Worm (Caenorhabditis elegans) whole organism, dauer: ENCODE data around the gene srg-1.

Experiments
- unc-62 ChIP-seq: sonication (generic microtip); optimal IDR thresholded peaks from 2 replicates; lab custom pipeline; 2017; ENCODE audit warnings: missing biosample characterization, missing genetic modification reagents, missing genetic modification characterization

The srg-1 gene

DNA sequence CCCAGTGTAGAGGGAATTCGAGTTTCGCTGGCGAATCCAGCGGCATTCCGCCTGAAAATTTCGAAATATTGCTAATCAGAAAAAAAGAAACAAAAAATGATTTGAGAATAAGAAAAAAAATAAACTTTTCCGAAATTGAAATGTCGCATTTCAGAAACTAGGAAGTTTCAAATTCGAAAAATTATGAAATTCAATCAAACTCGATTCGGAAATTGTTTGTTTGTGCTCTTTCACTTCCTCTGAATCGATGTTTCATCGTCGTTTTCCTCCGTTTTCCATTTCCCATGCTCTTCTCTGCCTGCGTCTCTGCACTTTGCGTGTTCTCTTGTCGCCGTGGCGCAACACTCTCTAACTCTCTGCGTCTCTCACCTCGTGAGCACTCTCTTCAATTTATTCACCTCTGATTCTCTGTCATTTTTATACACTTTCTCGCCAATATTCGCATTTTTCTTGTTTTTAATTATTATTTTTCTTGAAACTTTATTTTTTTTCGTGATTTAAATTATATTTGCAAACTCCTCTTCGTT, 20.2 kb upstream of the srg-1 start, which contains the start of gene C18F10.7:
C18F10.7 (minus strand) TSS at position 51 of the 527 bp plus-strand sequence.
- no peak for TF ChIP-seq unc-62 (GFP tag; lab: Kevin White, UChicago)

ce11 chrIII:6272868-6273267, 14.7 kb upstream of the srg-1 start, which contains the start of gene C18F10.2:
Gene C18F10.2, plus strand, starts transcription at chrIII:6273168.
- TF ChIP-seq unc-62 (GFP tag; lab: Kevin White, UChicago): no peak

- TF ChIP-seq unc-62 (GFP tag; lab: Kevin White, UChicago): no peak
These were observed 12.1 kb upstream of the srg-1 start, which contains the start of gene srg-3 for ce11 chrIII:6270277-6270676. Gene srg-3, minus strand, starts transcription at chrIII:6270377.

DNA sequence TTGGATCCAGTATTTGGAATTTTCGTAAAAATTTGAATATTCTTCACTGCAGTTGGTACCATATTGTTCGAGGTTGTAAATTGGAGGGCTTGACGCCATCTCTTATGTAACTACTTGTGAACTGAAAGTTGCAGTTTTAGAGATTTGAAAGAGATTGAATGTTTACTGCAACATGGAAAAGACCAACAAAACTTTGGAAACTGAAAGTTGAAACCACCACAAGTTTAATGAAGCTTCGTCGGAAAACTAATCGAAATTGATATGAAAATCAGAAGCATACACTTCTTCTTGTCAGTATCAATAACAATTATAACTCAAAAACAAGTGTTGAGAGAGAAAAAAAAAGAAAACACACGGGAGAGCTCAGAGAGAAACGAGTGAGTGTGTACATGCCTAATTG, 9.9 kb upstream of the srg-1 start, which contains the start of gene srg-7:
srg-7 (minus strand) TSS at position 101 of the 400 bp plus-strand sequence.
- no peak for TF ChIP-seq unc-62 (GFP tag; lab: Kevin White, UChicago)

ce11 chrIII:6265911-6266310, 7.7 kb upstream of the srg-1 start, which contains the start of gene srg-6:
Gene srg-6, minus strand, starts transcription at chrIII:6266011.
- no peak for TF ChIP-seq unc-62 (GFP tag; lab: Kevin White, UChicago)

DNA sequence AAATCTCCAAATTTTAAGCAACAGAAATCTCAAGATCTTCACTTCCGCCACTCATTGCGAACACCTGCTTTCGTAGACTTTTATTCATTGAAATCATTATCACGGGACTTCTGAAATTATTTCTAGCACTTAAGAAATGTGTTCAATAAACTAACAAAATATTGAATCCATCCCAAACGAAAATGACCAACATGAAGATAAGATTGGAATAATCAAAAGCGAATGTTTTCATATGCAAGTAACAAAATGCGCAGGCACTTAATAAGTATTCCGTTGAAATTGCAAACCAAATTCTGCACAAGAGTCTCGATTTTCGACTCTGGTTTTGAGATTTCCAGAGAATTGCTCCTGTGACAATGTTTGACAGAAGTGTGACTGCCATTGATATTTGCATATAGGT, 6.3 kb upstream of the srg-1 start, which contains the start of gene srg-5:
srg-5 (minus strand) TSS at position 101 of the 400 bp plus-strand sequence.
- no peak for TF ChIP-seq unc-62 (GFP tag; lab: Kevin White, UChicago)

ce11 chrIII:6261985-6262384, 3.8 kb upstream of the srg-1 start, which contains the start of gene srg-4:
Gene srg-4, minus strand, starts transcription at chrIII:6262085.
- no peak for TF ChIP-seq unc-62 (GFP tag; lab: Kevin White, UChicago)

ce11 chrIII:6260115-6260514, 2.0 kb upstream of the srg-1 start, which contains the start of gene srg-2:
Gene srg-2, minus strand, starts transcription at chrIII:6260215.
- no peak for TF ChIP-seq unc-62 (GFP tag; lab: Kevin White, UChicago)

ce11 chrIII:6256675-6257074, 1.5 kb downstream of the srg-1 start, which contains the start of gene srg-9:
Gene srg-9, minus strand, starts transcription at chrIII:6256775.
- TF ChIP-seq unc-62 (GFP tag; lab: Kevin White, UChicago): no peak

- no peak for TF ChIP-seq unc-62 (GFP tag; lab: Kevin White, UChicago)
These were observed 3.4 kb downstream of the srg-1 start, which contains the start of gene srg-8 for ce11 chrIII:6254737-6255136. Gene srg-8, minus strand, starts transcription at chrIII:6254837.

DNA sequence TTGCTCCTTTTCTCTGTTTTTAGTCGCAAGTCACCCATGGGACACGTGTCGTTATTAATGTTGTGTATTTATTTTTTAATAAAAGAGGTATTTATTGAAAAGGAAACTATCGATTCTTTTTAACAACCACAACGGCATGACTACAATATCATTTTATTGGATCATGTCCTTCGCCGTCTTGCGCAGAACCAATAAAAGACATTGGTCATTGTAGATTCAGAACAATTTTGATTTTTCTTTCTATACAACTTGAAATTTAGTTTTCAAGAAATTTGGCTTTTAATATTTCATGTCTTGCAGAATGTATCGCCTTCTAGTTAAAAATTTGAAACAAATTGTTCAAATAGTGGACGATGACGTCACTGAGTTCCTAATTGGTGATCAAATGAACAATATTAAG, 6.7 kb downstream of the srg-1 start, which contains the start of gene amdh-1:
amdh-1 (plus strand) TSS at position 301 of the 400 bp plus-strand sequence.
- TF ChIP-seq unc-62 (GFP tag; lab: Kevin White, UChicago): no peak

DNA sequence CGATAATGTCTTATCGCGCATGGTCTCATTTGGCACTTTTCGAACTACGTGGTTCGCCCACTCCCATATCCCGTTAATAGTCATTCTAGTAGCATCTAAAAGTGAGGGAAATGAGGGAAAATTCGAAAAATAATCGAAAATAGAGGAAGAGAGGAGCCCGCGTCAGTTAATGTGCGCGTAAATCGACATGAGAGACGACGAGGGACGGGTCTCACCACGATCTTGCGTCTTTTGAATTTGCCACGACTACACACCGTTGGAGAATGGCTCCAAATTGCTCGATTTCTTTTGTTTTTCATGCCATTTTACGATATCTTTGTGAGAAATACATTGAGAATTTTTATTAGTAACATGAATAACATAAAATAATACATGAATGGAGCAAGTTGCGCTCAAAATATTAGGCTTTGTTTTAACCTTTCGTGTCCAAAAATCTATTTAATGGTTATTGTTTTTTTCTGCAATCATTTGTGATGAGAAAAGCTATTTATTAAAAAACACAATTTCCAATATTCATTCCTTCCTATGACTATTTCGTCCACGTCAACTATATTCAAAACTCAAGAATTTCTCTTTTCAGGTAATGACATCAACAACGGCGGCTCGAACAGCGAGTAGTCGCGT, 10.0 kb downstream of the srg-1 start, which contains the start of the genes gen-1 and stt-3:
gen-1 (minus strand) TSS at position 95 of the 624 bp plus-strand sequence.
stt-3 (plus strand) TSS at position 574 of the 624 bp plus-strand sequence.
- no peak for TF ChIP-seq unc-62 (GFP tag; lab: Kevin White, UChicago)

ce11 chrIII:6245728-6246127, 12.4 kb downstream of the srg-1 start, which contains the start of gene bcas-2:
Gene bcas-2, minus strand, starts transcription at chrIII:6245828.
- TF ChIP-seq unc-62 (GFP tag; lab: Kevin White, UChicago): no peak

- TF ChIP-seq unc-62 (GFP tag; lab: Kevin White, UChicago): no peak
These were observed 17.6 kb downstream of the srg-1 start, which contains the start of gene T12A2.3 for ce11 chrIII:6240528-6240927. Gene T12A2.3, plus strand, starts transcription at chrIII:6240828.

DNA sequence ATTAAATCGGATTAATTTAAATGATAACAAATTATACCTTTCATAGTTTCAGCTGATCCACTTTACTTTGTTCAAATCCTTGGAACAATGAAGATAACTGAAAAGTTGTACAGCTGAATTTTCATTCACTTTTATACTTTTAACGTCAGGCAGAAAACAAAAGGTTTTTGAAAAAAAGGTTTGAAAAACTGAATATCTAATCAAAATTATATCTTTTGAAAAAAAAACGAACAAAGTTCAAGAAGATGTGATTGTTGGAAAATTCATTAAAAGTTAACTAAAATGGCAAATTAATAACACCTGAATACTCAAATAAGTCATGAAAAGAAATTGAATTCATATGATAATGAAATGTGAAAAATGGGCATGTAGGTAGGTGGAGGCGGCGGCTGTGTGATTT, 21.5 kb downstream of the srg-1 start, which contains the start of gene T12A2.21:
T12A2.21 (minus strand) TSS at position 101 of the 400 bp plus-strand sequence.
- TF ChIP-seq unc-62 (GFP tag; lab: Kevin White, UChicago): no peak

DNA sequence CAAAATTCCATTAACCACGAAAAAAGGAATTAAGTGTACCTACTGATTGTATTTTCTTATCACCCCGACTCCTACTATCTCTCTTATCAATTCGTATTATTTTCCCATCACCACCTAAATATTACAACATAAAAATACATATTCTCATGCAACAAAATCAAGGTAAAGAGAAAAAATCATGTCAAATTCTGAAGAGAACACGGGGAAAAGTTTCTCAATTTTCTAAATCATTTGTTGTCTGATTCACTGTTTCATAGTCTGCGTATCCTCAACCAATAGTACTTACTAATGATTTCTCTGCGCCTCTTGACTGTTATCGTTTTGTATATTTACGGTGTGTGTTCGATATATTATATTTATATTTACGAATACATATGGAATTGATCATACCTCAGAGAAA, 26.3 kb downstream of the srg-1 start:
- no peak for TF ChIP-seq unc-62 (GFP tag; lab: Kevin White, UChicago)
